Fruit fly (Drosophila melanogaster) whole organism, prepupa: Measurements from ENCODE around the gene CG31100.

Experiments used
- Blimp-1 ChIP-seq: fragments of 200-800 bp; sonication (Bioruptor generic); optimal IDR thresholded peaks from 3 replicates; lab custom pipeline; 2017; ENCODE audit warnings: missing biosample characterization, missing genetic modification characterization, mild to moderate bottlenecking, moderate library complexity, missing genetic modification reagents
- CG10669 ChIP-seq: fragments of 200-800 bp; sonication (Bioruptor generic); optimal IDR thresholded peaks from 3 replicates; lab custom pipeline; 2018; ENCODE audit warnings: missing biosample characterization, mild to moderate bottlenecking, missing genetic modification characterization, moderate library complexity
- CG11294 ChIP-seq: fragments of 200-800 bp; sonication (Bioruptor generic); IDR thresholded peaks from 2 replicates; pipeline ENCODE4 v1.3.6; 2022; ENCODE audit warnings: missing biosample characterization, missing genetic modification characterization
- CG11762 ChIP-seq: fragments of 200-800 bp; sonication (Bioruptor generic); optimal IDR thresholded peaks from 3 replicates; lab custom pipeline; 2016; ENCODE audit warnings: missing biosample characterization, missing genetic modification characterization; ENCODE audit not compliant: insufficient read depth
- CG11902 ChIP-seq: fragments of 200-800 bp; sonication (Bioruptor generic); optimal IDR thresholded peaks from 3 replicates; lab custom pipeline; 2016; ENCODE audit warnings: missing biosample characterization, missing genetic modification characterization
- CG16779 ChIP-seq: fragments of 200-800 bp; sonication (Bioruptor generic); optimal IDR thresholded peaks from 3 replicates; lab custom pipeline; 2017; ENCODE audit warnings: missing biosample characterization, mild to moderate bottlenecking, missing genetic modification characterization
- CG3032 ChIP-seq: fragments of 200-800 bp; optimal IDR thresholded peaks from 2 replicates; lab custom pipeline; 2019; ENCODE audit warnings: missing biosample characterization, mild to moderate bottlenecking, missing genetic modification characterization, moderate library complexity
- CG31627 ChIP-seq: fragments of 200-800 bp; sonication (Bioruptor generic); optimal IDR thresholded peaks from 3 replicates; lab custom pipeline; 2016; ENCODE audit warnings: missing biosample characterization, missing genetic modification characterization
- CG32006 ChIP-seq: fragments of 200-800 bp; sonication (Bioruptor generic); optimal IDR thresholded peaks from 3 replicates; lab custom pipeline; 2017; ENCODE audit warnings: missing biosample characterization, mild to moderate bottlenecking, missing genetic modification characterization
- CG34406 ChIP-seq: fragments of 200-800 bp; sonication (Bioruptor generic); optimal IDR thresholded peaks from 3 replicates; lab custom pipeline; 2016; ENCODE audit warnings: missing biosample characterization, missing genetic modification characterization
- CG4318 ChIP-seq: fragments of 200-800 bp; sonication (Bioruptor generic); optimal IDR thresholded peaks from 3 replicates; lab custom pipeline; 2017; ENCODE audit warnings: missing biosample characterization, mild to moderate bottlenecking, missing genetic modification characterization
- CG6163 ChIP-seq: fragments of 200-800 bp; sonication (Bioruptor generic); IDR thresholded peaks from 3 replicates; pipeline ENCODE4 v1.3.6; 2022; ENCODE audit warnings: missing biosample characterization, missing genetic modification characterization
- CG6808 ChIP-seq: fragments of 200-800 bp; sonication (Bioruptor generic); optimal IDR thresholded peaks from 3 replicates; lab custom pipeline; 2017; ENCODE audit warnings: missing biosample characterization, missing genetic modification characterization, mild to moderate bottlenecking, moderate library complexity, missing genetic modification reagents
- CG6854 ChIP-seq: fragments of 200-800 bp; sonication (Bioruptor generic); optimal IDR thresholded peaks from 2 replicates; lab custom pipeline; 2017; ENCODE audit warnings: missing biosample characterization, mild to moderate bottlenecking, missing genetic modification characterization
- CG7368 ChIP-seq: fragments of 200-800 bp; sonication (Bioruptor generic); optimal IDR thresholded peaks from 3 replicates; lab custom pipeline; 2016; ENCODE audit warnings: missing biosample characterization, missing genetic modification characterization
- CG8119 ChIP-seq: fragments of 200-800 bp; sonication (Bioruptor generic); IDR thresholded peaks from 3 replicates; pipeline ENCODE4 v1.3.6; 2022; ENCODE audit warnings: missing biosample characterization, missing genetic modification characterization
- CG8319 ChIP-seq: fragments of 200-800 bp; sonication (Bioruptor generic); optimal IDR thresholded peaks from 3 replicates; lab custom pipeline; 2016; ENCODE audit warnings: missing biosample characterization, missing genetic modification characterization
- CG8632 ChIP-seq: fragments of 200-800 bp; sonication (Bioruptor generic); optimal IDR thresholded peaks from 3 replicates; lab custom pipeline; 2016; ENCODE audit warnings: missing biosample characterization, missing genetic modification characterization
- Eip78C ChIP-seq: fragments of 200-800 bp; sonication (Bioruptor generic); peaks from one replicate; lab custom pipeline; 2016; ENCODE audit warnings: missing biosample characterization, missing genetic modification characterization
- Ets96B ChIP-seq: fragments of 200-800 bp; optimal IDR thresholded peaks from 2 replicates; lab custom pipeline; 2019; ENCODE audit warnings: missing biosample characterization, mild to moderate bottlenecking, missing genetic modification characterization, moderate library complexity
- Gug ChIP-seq: fragments of 200-800 bp; sonication (Bioruptor generic); IDR thresholded peaks from 2 replicates; pipeline ENCODE4 v1.3.6; 2022; ENCODE audit warnings: missing biosample characterization, missing genetic modification characterization
- Hr38 ChIP-seq: sonication (Bioruptor generic); optimal IDR thresholded peaks from 2 replicates; lab custom pipeline; 2016; ENCODE audit warnings: missing biosample characterization, missing genetic modification characterization
- Hr39 ChIP-seq: fragments of 200-800 bp; sonication (Bioruptor generic); optimal IDR thresholded peaks from 2 replicates; lab custom pipeline; 2016; ENCODE audit warnings: missing biosample characterization, missing genetic modification characterization
- Hr4 ChIP-seq: fragments of 200-800 bp; sonication (Bioruptor generic); optimal IDR thresholded peaks from 3 replicates; lab custom pipeline; 2016; ENCODE audit warnings: missing biosample characterization, missing genetic modification characterization
- Lpt ChIP-seq: fragments of 200-800 bp; sonication (Bioruptor generic); optimal IDR thresholded peaks from 3 replicates; lab custom pipeline; 2016; ENCODE audit warnings: missing biosample characterization, missing genetic modification characterization
- Met ChIP-seq: fragments of 200-800 bp; sonication (Bioruptor generic); optimal IDR thresholded peaks from 3 replicates; lab custom pipeline; 2016; ENCODE audit warnings: missing biosample characterization, missing genetic modification characterization
- OdsH ChIP-seq: fragments of 200-800 bp; sonication (Bioruptor generic); optimal IDR thresholded peaks from 3 replicates; lab custom pipeline; 2016; ENCODE audit warnings: missing biosample characterization, missing genetic modification characterization
- Smox ChIP-seq: fragments of 200-800 bp; sonication (Bioruptor generic); optimal IDR thresholded peaks from 3 replicates; lab custom pipeline; 2016; ENCODE audit warnings: missing biosample characterization, missing genetic modification characterization
- Sox102F ChIP-seq: fragments of 200-800 bp; sonication (Bioruptor generic); optimal IDR thresholded peaks from 2 replicates; lab custom pipeline; 2016; ENCODE audit warnings: missing biosample characterization, mild to moderate bottlenecking, missing genetic modification characterization
- acj6 ChIP-seq: fragments of 200-800 bp; sonication (Bioruptor generic); optimal IDR thresholded peaks from 3 replicates; lab custom pipeline; 2016; ENCODE audit warnings: missing biosample characterization, missing genetic modification characterization
- eg ChIP-seq: fragments of 200-800 bp; sonication (Bioruptor generic); IDR thresholded peaks from 3 replicates; pipeline ENCODE4 v1.3.6; 2022; ENCODE audit warnings: missing biosample characterization, missing genetic modification characterization
- esn ChIP-seq: fragments of 200-800 bp; sonication (Bioruptor generic); optimal IDR thresholded peaks from 2 replicates; lab custom pipeline; 2016; ENCODE audit warnings: missing biosample characterization, mild to moderate bottlenecking, missing genetic modification characterization, moderate library complexity
- fkh ChIP-seq: fragments of 200-800 bp; sonication (Bioruptor generic); optimal IDR thresholded peaks from 3 replicates; lab custom pipeline; 2017; ENCODE audit warnings: missing biosample characterization, mild to moderate bottlenecking, missing genetic modification characterization, moderate library complexity
- lz ChIP-seq: fragments of 200-800 bp; sonication (Bioruptor generic); optimal IDR thresholded peaks from 3 replicates; lab custom pipeline; 2016; ENCODE audit warnings: missing biosample characterization, missing genetic modification characterization
- pdm3 ChIP-seq: fragments of 200-800 bp; sonication (Bioruptor generic); optimal IDR thresholded peaks from 3 replicates; lab custom pipeline; 2016; ENCODE audit warnings: missing biosample characterization, missing genetic modification characterization
- spab ChIP-seq: fragments of 200-800 bp; sonication (Bioruptor generic); optimal IDR thresholded peaks from 2 replicates; lab custom pipeline; 2017; ENCODE audit warnings: missing biosample characterization, mild to moderate bottlenecking, missing genetic modification characterization, missing genetic modification reagents
- svp ChIP-seq: fragments of 200-800 bp; sonication (Bioruptor generic); peaks from one replicate; lab custom pipeline; 2016; ENCODE audit warnings: missing biosample characterization, missing genetic modification characterization
- topi ChIP-seq: fragments of 200-800 bp; sonication (Bioruptor generic); optimal IDR thresholded peaks from 3 replicates; lab custom pipeline; 2016; ENCODE audit warnings: missing biosample characterization, missing genetic modification characterization
- vri ChIP-seq: fragments of 200-800 bp; sonication (Bioruptor generic); optimal IDR thresholded peaks from 3 replicates; lab custom pipeline; 2016; ENCODE audit warnings: missing biosample characterization, mild to moderate bottlenecking, missing genetic modification characterization

Gene CG31100

dm6 chr3R:8971794-8972193 lies 31.7 kb downstream of the CG31100 start (continued):
- TF ChIP-seq CG8119 (GFP tag; lab: Robert Waterston, UW) (peak; percentile 66; the same call in 2 of the 3 replicates), CG11294 (GFP tag; lab: Robert Waterston, UW) (no peak), pdm3 (no peak), Ets96B (tag; lab: Kevin White, UChicago) (peak; percentile 12), CG8632 (GFP tag; lab: Kevin White, UChicago) (peak; percentile 20), OdsH (GFP tag; lab: Kevin White, UChicago) (no peak), CG11762 (GFP tag; lab: Kevin White, UChicago) (no peak)
- TF ChIP-seq, all 60 proteins: peak for 24

dm6 chr3R:8970707-8971106 lies 32.7 kb downstream of the CG31100 start:
- TF ChIP-seq CG11294 (GFP tag; lab: Robert Waterston, UW) (no peak), eg (no peak), CG34406 (GFP tag; lab: Kevin White, UChicago) (no peak), topi (no peak), pdm3 (no peak), CG4318 (GFP tag; lab: Kevin White, UChicago) (no peak), Sox102F (GFP tag; lab: Kevin White, UChicago) (no peak), Blimp-1 (no peak), Gug (GFP tag; lab: Robert Waterston, UW) (no peak), Hr4 (GFP tag; lab: Kevin White, UChicago) (no peak), CG11762 (GFP tag; lab: Kevin White, UChicago) (no peak), CG8319 (GFP tag; lab: Kevin White, UChicago) (no peak), CG3032 (no peak), fkh (GFP tag; lab: Kevin White, UChicago) (no peak), CG6854 (GFP tag; lab: Kevin White, UChicago) (no peak), CG7368 (GFP tag; lab: Kevin White, UChicago) (no peak), vri (GFP tag; lab: Kevin White, UChicago) (no peak), CG31627 (no peak), CG6163 (GFP tag; lab: Robert Waterston, UW) (no peak), CG8632 (GFP tag; lab: Kevin White, UChicago) (no peak)
- TF ChIP-seq, all 60 proteins: peak for 0

dm6 chr3R:8969926-8970306 lies 33.5 kb downstream of the CG31100 start:
- TF ChIP-seq Lpt (GFP tag; lab: Kevin White, UChicago) (no peak), Hr38 (GFP tag; lab: Kevin White, UChicago) (no peak), Eip78C (GFP tag; lab: Kevin White, UChicago) (peak; percentile 75), CG6163 (GFP tag; lab: Robert Waterston, UW) (peak; percentile 34; the same call in 1 of the 3 replicates), CG11902 (GFP tag; lab: Kevin White, UChicago) (no peak), CG11294 (GFP tag; lab: Robert Waterston, UW) (no peak), Hr39 (GFP tag; lab: Kevin White, UChicago) (peak; percentile 21), CG16779 (tag; lab: Kevin White, UChicago) (no peak), spab (no peak), Blimp-1 (no peak), CG6808 (no peak), Smox (GFP tag; lab: Kevin White, UChicago) (peak; percentile 41), OdsH (GFP tag; lab: Kevin White, UChicago) (peak; percentile 20), CG32006 (GFP tag; lab: Kevin White, UChicago) (peak; percentile 50), lz (GFP tag; lab: Kevin White, UChicago) (peak; percentile 10), CG10669 (GFP tag; lab: Kevin White, UChicago) (no peak), Hr4 (GFP tag; lab: Kevin White, UChicago) (peak; percentile 13), esn (GFP tag; lab: Kevin White, UChicago) (peak; percentile 46), Sox102F (GFP tag; lab: Kevin White, UChicago) (peak; percentile 28), CG8632 (GFP tag; lab: Kevin White, UChicago) (peak; percentile 5), Met (peak; percentile 57), acj6 (GFP tag; lab: Kevin White, UChicago) (peak; percentile 13), svp (peak; percentile 76), CG31627 (no peak), pdm3 (peak; percentile 15)
